Worm (Caenorhabditis elegans) whole organism, late embryonic: Measurements from ENCODE around the gene W09G12.7.

Experiments used
- ceh-34 ChIP-seq: sonication (generic microtip); optimal IDR thresholded peaks from 2 replicates; lab custom pipeline; 2016; ENCODE audit warnings: mild to moderate bottlenecking, missing genetic modification characterization, missing compliant biosample characterization
- che-1 ChIP-seq: sonication (generic microtip); optimal IDR thresholded peaks from 2 replicates; lab custom pipeline; 2016; ENCODE audit warnings: mild to moderate bottlenecking, missing genetic modification characterization, missing compliant biosample characterization
- elt-4 ChIP-seq: sonication (generic microtip); optimal IDR thresholded peaks from 2 replicates; lab custom pipeline; 2016; ENCODE audit warnings: missing genetic modification characterization, missing compliant biosample characterization
- nhr-11 ChIP-seq: fragments of 150-350 bp; optimal IDR thresholded peaks from 2 replicates; lab custom pipeline; 2014; ENCODE audit warnings: missing biosample characterization, missing genetic modification characterization
- nhr-232 ChIP-seq: sonication (generic microtip); optimal IDR thresholded peaks from 2 replicates; lab custom pipeline; 2016; ENCODE audit warnings: missing genetic modification characterization, missing compliant biosample characterization

ce11 chrIV:1255632-1256031 lies 26.8 kb downstream of the W09G12.7 start, which contains the start of gene clec-167:
- TF ChIP-seq nhr-11 (tag; lab: Kevin White, UChicago) (no peak), che-1 (tag; lab: Kevin White, UChicago) (no peak), ceh-34 (tag; lab: Kevin White, UChicago) (no peak), elt-4 (tag; lab: Kevin White, UChicago) (no peak), nhr-232 (no peak)
